Fruit fly (Drosophila melanogaster): Measurements from ENCODE around the gene slou.

DNA sequence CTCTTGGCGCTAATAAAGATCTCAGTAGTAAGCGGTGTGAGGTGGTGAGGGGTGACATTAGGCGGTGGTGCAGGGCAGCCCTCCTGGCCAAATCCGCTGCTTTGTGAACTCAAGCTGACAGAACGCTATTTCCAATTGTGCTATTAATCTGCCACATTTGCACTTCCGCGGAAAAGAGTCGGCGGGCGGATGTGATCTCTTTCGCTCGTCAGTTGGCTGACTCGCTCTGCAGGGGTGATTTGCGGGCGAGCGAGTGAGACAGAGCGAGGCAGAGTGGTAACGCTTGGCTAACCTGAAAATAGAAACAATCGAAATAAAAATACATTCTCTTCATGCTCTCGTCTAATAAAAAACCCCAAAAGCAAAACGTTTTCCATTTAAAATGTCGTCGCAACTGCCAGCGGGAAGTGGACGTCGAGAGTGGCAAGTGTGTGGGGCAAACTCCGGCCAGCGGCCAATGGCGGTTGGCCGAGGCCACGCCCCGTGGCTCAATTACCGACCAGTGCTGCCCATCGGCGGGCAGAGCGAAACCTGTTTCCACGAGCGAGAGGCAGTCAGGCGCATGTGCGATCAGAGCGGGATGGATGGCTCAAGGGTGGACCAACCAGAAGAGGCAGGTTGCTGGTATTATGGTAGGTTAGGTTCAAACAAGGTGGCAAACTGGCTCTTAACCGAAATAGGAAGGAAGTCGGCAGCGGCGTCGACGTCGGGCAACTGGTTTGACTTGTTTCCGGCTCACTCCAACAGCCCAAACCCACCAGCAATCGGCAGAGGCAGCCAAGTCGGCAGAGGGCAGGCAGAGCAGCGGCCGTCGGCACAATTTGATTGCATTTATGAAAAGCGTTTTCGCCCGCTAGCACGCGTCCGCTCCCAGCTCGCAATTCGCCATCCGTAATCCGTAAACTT is 57.6 kb downstream of the slou start, which contains the start of gene C15:
- TF ChIP-seq CTCF (optimal IDR thresholded peaks at IDR 0.05) (no peak), CG8478 (optimal IDR thresholded peaks at IDR 0.05) (no peak)
